Fruit fly (Drosophila melanogaster): ENCODE data around the gene sturkopf.

The sturkopf gene

DNA sequence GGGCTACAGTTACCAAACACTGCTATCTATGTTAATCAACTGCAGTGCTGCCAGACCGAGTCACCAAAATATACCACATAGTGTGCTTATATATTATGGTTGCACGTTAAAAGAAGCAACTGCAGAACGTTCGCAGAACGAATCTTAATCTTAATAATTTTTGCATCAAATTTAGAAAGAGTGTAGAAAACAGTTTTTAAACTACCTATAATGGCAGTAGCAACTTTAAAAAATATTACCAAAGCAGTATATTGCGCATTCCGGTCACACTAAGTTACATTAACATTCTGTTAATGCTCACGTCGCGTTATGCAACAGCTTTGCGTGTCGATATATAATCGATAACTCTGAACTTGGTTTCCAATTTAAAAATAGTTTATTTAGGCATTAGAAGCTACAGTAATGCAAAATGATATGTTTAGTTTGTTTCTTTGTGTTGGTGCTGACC, 29.0 kb upstream of the sturkopf start, which contains the start of gene indra (continued):
- TF ChIP-seq inv (GFP tag; IDR thresholded peaks at IDR 0.05; ENCODE audit: partially characterized antibody) (no peak; the same call in 1 of the 2 replicates), jumu (GFP tag; optimal IDR thresholded peaks at IDR 0.05) (peak; percentile 52), Taf1 (GFP tag; IDR thresholded peaks at IDR 0.05) (no peak), Kr (GFP tag; optimal IDR thresholded peaks at IDR 0.05) (no peak), sens (GFP tag) (peak; percentile 95), CG8924 (tag; optimal IDR thresholded peaks at IDR 0.05) (peak; percentile 55), Atf-2 (GFP tag; optimal IDR thresholded peaks at IDR 0.05) (peak; percentile 13), Sin3A (optimal IDR thresholded peaks at IDR 0.05) (peak; percentile 81), klu (GFP tag; IDR thresholded peaks at IDR 0.05) (no peak), unc-4 (GFP tag; IDR thresholded peaks at IDR 0.05; ENCODE audit: partially characterized antibody) (peak; percentile 58; the same call in 1 of the 2 replicates), Dll (GFP tag; IDR thresholded peaks at IDR 0.05; ENCODE audit: partially characterized antibody) (peak; percentile 57; the same call in 2 of the 4 replicates), eve (GFP tag; optimal IDR thresholded peaks at IDR 0.05) (no peak), CG3995 (GFP tag; optimal IDR thresholded peaks at IDR 0.05) (peak; percentile 91), trem (tag; optimal IDR thresholded peaks at IDR 0.05) (peak; percentile 82), CG6765 (GFP tag; optimal IDR thresholded peaks at IDR 0.05) (no peak), TFAM (GFP tag; optimal IDR thresholded peaks at IDR 0.05) (no peak), Max (GFP tag; optimal IDR thresholded peaks at IDR 0.05) (peak; percentile 81), NC2β (GFP tag; optimal IDR thresholded peaks at IDR 0.05) (peak; percentile 67), CG14965 (GFP tag; optimal IDR thresholded peaks at IDR 0.05; ENCODE audit: borderline replicate concordance) (no peak), sob (GFP tag; IDR thresholded peaks at IDR 0.05) (0 out of 2 replicates have a peak, but pooled peaks have one; percentile 33), CG9797 (GFP tag; optimal IDR thresholded peaks at IDR 0.05) (peak; percentile 79), az2 (GFP tag; optimal IDR thresholded peaks at IDR 0.05) (peak; percentile 38), CG4730 (GFP tag; IDR thresholded peaks at IDR 0.05) (no peak), Pdp1 (GFP tag; optimal IDR thresholded peaks at IDR 0.05) (peak; percentile 52 to 100), CG5953 (GFP tag; IDR thresholded peaks at IDR 0.05) (no peak), oc (tag; optimal IDR thresholded peaks at IDR 0.05) (no peak), Xbp1 (GFP tag; optimal IDR thresholded peaks at IDR 0.05) (peak; percentile 68), wdn (GFP tag; IDR thresholded peaks at IDR 0.05) (no peak), CG15696 (tag; optimal IDR thresholded peaks at IDR 0.05) (peak; percentile 56), Jarid2 (GFP tag; optimal IDR thresholded peaks at IDR 0.05) (no peak), Oaz (GFP tag; IDR thresholded peaks at IDR 0.05) (no peak), CG6272 (GFP tag; IDR thresholded peaks at IDR 0.05) (no peak), CG9215 (GFP tag; IDR thresholded peaks at IDR 0.05) (peak; percentile 55; the same call in 1 of the 2 replicates), CG32772 (GFP tag; IDR thresholded peaks at IDR 0.05) (peak; percentile 51; the same call in 1 of the 2 replicates), Tbp (GFP tag; optimal IDR thresholded peaks at IDR 0.05) (peak; percentile 3), Six4 (GFP tag; optimal IDR thresholded peaks at IDR 0.05) (peak; percentile 23), CG17802 (tag; optimal IDR thresholded peaks at IDR 0.05) (no peak), CG6654 (GFP tag; optimal IDR thresholded peaks at IDR 0.05) (no peak), pros (GFP tag; optimal IDR thresholded peaks at IDR 0.05) (no peak), BtbVII (GFP tag; optimal IDR thresholded peaks at IDR 0.05) (no peak), CG10366 (GFP tag; IDR thresholded peaks at IDR 0.05) (no peak), CG12659 (GFP tag; optimal IDR thresholded peaks at IDR 0.05) (peak; percentile 81), chinmo (GFP tag; IDR thresholded peaks at IDR 0.05; ENCODE audit: partially characterized antibody) (no peak), row (GFP tag; IDR thresholded peaks at IDR 0.05) (peak; percentile 81), esg (GFP tag; conservative IDR thresholded peaks at IDR 0.05) (peak; percentile 32; the same call in 1 of the 2 replicates), Doc2 (GFP tag; IDR thresholded peaks at IDR 0.05) (no peak), Hmx (GFP tag; optimal IDR thresholded peaks at IDR 0.05) (no peak), CG10979 (tag; optimal IDR thresholded peaks at IDR 0.05) (peak; percentile 21), corto (GFP tag; optimal IDR thresholded peaks at IDR 0.05) (no peak), CG12299 (tag; optimal IDR thresholded peaks at IDR 0.05) (no peak), Dfd (GFP tag; optimal IDR thresholded peaks at IDR 0.05) (no peak)

Measured in whole organism, embryonic.